Fruit fly (Drosophila melanogaster) whole organism, wandering third instar larva: ENCODE results near the gene LManIII.

ENCODE experiments used
- Abd-B ChIP-seq: fragments of >200 bp; optimal IDR thresholded peaks from 2 replicates; lab custom pipeline; 2017; ENCODE audit warnings: missing biosample characterization, missing genetic modification characterization
- CG32264 ChIP-seq: fragments of 200-800 bp; sonication (Bioruptor generic); optimal IDR thresholded peaks from 2 replicates; lab custom pipeline; 2016; ENCODE audit warnings: missing biosample characterization, missing genetic modification characterization
- CG9705 ChIP-seq: fragments of 200-800 bp; sonication (Bioruptor generic); optimal IDR thresholded peaks from 2 replicates; lab custom pipeline; 2018; ENCODE audit warnings: missing biosample characterization, mild to moderate bottlenecking, missing genetic modification characterization
- CrebA ChIP-seq: fragments of 200-800 bp; sonication (Bioruptor generic); optimal IDR thresholded peaks from 2 replicates; lab custom pipeline; 2016; ENCODE audit warnings: missing biosample characterization, mild to moderate bottlenecking, missing genetic modification characterization, borderline replicate concordance
- Dif ChIP-seq: fragments of 200-275, 200-300 bp; sonication (Bioruptor generic); optimal IDR thresholded peaks from 2 replicates; lab custom pipeline; 2018; ENCODE audit warnings: missing biosample characterization, missing genetic modification characterization; ENCODE audit not compliant: partially characterized antibody
- GATAd ChIP-seq: sonication (Bioruptor generic); optimal IDR thresholded peaks from 2 replicates; lab custom pipeline; 2016; ENCODE audit warnings: missing biosample characterization, missing genetic modification characterization
- Hnf4 ChIP-seq: fragments of 200-800 bp; sonication (Bioruptor generic); optimal IDR thresholded peaks from 2 replicates; lab custom pipeline; 2016; ENCODE audit warnings: missing biosample characterization, mild to moderate bottlenecking, missing genetic modification characterization
- Hr83 ChIP-seq: fragments of 200-300 bp; sonication (Bioruptor generic); optimal IDR thresholded peaks from 2 replicates; lab custom pipeline; 2016; ENCODE audit warnings: missing biosample characterization, mild to moderate bottlenecking, missing genetic modification characterization, moderate library complexity; ENCODE audit not compliant: poor library complexity, severe bottlenecking
- Jra ChIP-seq: sonication (Bioruptor generic); optimal IDR thresholded peaks from 2 replicates; lab custom pipeline; 2016; ENCODE audit warnings: missing biosample characterization, missing genetic modification characterization
- Mio ChIP-seq: sonication (Bioruptor generic); optimal IDR thresholded peaks from 2 replicates; lab custom pipeline; 2016; ENCODE audit warnings: missing biosample characterization, missing genetic modification characterization
- Myc ChIP-seq: fragments of >200 bp; optimal IDR thresholded peaks from 2 replicates; lab custom pipeline; 2017
- N ChIP-seq: fragments of >200 bp; optimal IDR thresholded peaks from 2 replicates; lab custom pipeline; 2018; ENCODE audit warnings: missing biosample characterization, missing external identifiers, missing genetic modification characterization
- OdsH ChIP-seq: fragments of 200-800 bp; sonication (Bioruptor generic); optimal IDR thresholded peaks from 2 replicates; lab custom pipeline; 2016; ENCODE audit warnings: missing biosample characterization, mild to moderate bottlenecking, missing genetic modification characterization
- Sp1 ChIP-seq: fragments of 200-800 bp; sonication (Bioruptor generic); optimal IDR thresholded peaks from 3 replicates; lab custom pipeline; 2019; ENCODE audit warnings: missing biosample characterization, mild to moderate bottlenecking, missing genetic modification characterization, moderate library complexity
- Vsx2 ChIP-seq: fragments of 200-300, 225-300 bp; sonication (Bioruptor generic); optimal IDR thresholded peaks from 2 replicates; lab custom pipeline; 2018; ENCODE audit warnings: missing biosample characterization, missing genetic modification characterization; ENCODE audit not compliant: partially characterized antibody
- br ChIP-seq: fragments of 200-800 bp; sonication (Bioruptor generic); optimal IDR thresholded peaks from 2 replicates; lab custom pipeline; 2016; ENCODE audit warnings: missing biosample characterization, missing genetic modification characterization
- brk ChIP-seq: fragments of 200-800 bp; sonication (Bioruptor generic); optimal IDR thresholded peaks from 2 replicates; lab custom pipeline; 2016; ENCODE audit warnings: missing biosample characterization, mild to moderate bottlenecking, missing genetic modification characterization
- dmrt93B ChIP-seq: fragments of 200-800 bp; sonication (Bioruptor generic); optimal IDR thresholded peaks from 2 replicates; lab custom pipeline; 2018; ENCODE audit warnings: missing biosample characterization, mild to moderate bottlenecking, missing genetic modification characterization
- dsf ChIP-seq: sonication (Bioruptor generic); optimal IDR thresholded peaks from 2 replicates; lab custom pipeline; 2016; ENCODE audit warnings: missing biosample characterization, missing genetic modification characterization, borderline replicate concordance
- foxo ChIP-seq, 2 experiments: fragments of 200-800 bp; sonication (Bioruptor generic); optimal IDR thresholded peaks; 2 replicates in 1 of 2; 3 replicates in 1 of 2; lab custom pipeline; 2016 to 2017; ENCODE audit warnings: missing biosample characterization in 2 of 2, missing genetic modification characterization in 2 of 2
- fru ChIP-seq: fragments of 200-800 bp; sonication (Bioruptor generic); optimal IDR thresholded peaks from 3 replicates; lab custom pipeline; 2016; ENCODE audit warnings: missing biosample characterization, mild to moderate bottlenecking, missing genetic modification characterization
- h ChIP-seq: fragments of 200-800 bp; sonication (Bioruptor generic); optimal IDR thresholded peaks from 3 replicates; lab custom pipeline; 2016; ENCODE audit warnings: missing biosample characterization, mild to moderate bottlenecking, missing genetic modification characterization
- jim ChIP-seq: fragments of 175-275, 200-325 bp; sonication (Bioruptor generic); optimal IDR thresholded peaks from 2 replicates; lab custom pipeline; 2016; ENCODE audit warnings: missing biosample characterization, mild to moderate bottlenecking, missing genetic modification characterization
- pan ChIP-seq: fragments of >200 bp; optimal IDR thresholded peaks from 2 replicates; lab custom pipeline; 2017
- psq ChIP-seq: fragments of 200-800 bp; sonication (Bioruptor generic); optimal IDR thresholded peaks from 3 replicates; lab custom pipeline; 2017; ENCODE audit warnings: missing biosample characterization, mild to moderate bottlenecking, missing genetic modification characterization, moderate library complexity
- rgr ChIP-seq: fragments of 200-800 bp; sonication (Bioruptor generic); optimal IDR thresholded peaks from 3 replicates; lab custom pipeline; 2016; ENCODE audit warnings: missing biosample characterization, mild to moderate bottlenecking, missing genetic modification characterization
- sage ChIP-seq: fragments of 200-800 bp; sonication (Bioruptor generic); optimal IDR thresholded peaks from 2 replicates; lab custom pipeline; 2016; ENCODE audit warnings: missing biosample characterization, mild to moderate bottlenecking, missing genetic modification characterization
- sv ChIP-seq: fragments of 200-800 bp; sonication (Bioruptor generic); optimal IDR thresholded peaks from 3 replicates; lab custom pipeline; 2016; ENCODE audit warnings: missing biosample characterization, missing genetic modification characterization
- tai ChIP-seq: sonication (Bioruptor generic); optimal IDR thresholded peaks from 2 replicates; lab custom pipeline; 2016; ENCODE audit warnings: missing biosample characterization, missing genetic modification characterization
- usp ChIP-seq: fragments of >200 bp; optimal IDR thresholded peaks from 2 replicates; lab custom pipeline; 2017; ENCODE audit warnings: missing biosample characterization, missing genetic modification characterization
- woc ChIP-seq: sonication (Bioruptor generic); optimal IDR thresholded peaks from 2 replicates; lab custom pipeline; 2016; ENCODE audit warnings: missing biosample characterization, mild to moderate bottlenecking, missing genetic modification characterization

Gene LManIII

dm6 chr2L:8752022-8752421, 16.5 kb downstream of the LManIII start, which contains the start of the genes CG45307 and CG12438:
Gene CG45307 (minus strand): TSS chr2L:8752122.
Gene CG12438 (plus strand): TSS chr2L:8752285.
- TF ChIP-seq Mio (no peak), Hr83 (no peak), pan (lab: Kevin White, UChicago) (no peak), foxo (GFP tag; optimal IDR thresholded peaks at IDR 0.05; lab: Kevin White, UChicago) (no peak), GATAd (no peak), CrebA (GFP tag; lab: Kevin White, UChicago) (no peak), Jra (no peak), woc (GFP tag; lab: Kevin White, UChicago) (no peak), CG9705 (GFP tag; lab: Kevin White, UChicago) (no peak), rgr (no peak), Abd-B (no peak), br (GFP tag; lab: Kevin White, UChicago) (no peak), Dif (GFP tag; lab: Kevin White, UChicago) (no peak), usp (GFP tag; lab: Kevin White, UChicago) (no peak), sage (GFP tag; lab: Kevin White, UChicago) (no peak), dsf (GFP tag; lab: Kevin White, UChicago) (no peak)

- no peak for TF ChIP-seq Sp1 (GFP tag; lab: Kevin White, UChicago)
- TF ChIP-seq fru (GFP tag; lab: Kevin White, UChicago), result no peak
- TF ChIP-seq psq, result no peak
- no peak for TF ChIP-seq Vsx2
Measured at dm6 chr2L:8747480-8747879, 21.0 kb downstream of the LManIII start.

dm6 chr2L:8746350-8746759, 22.2 kb downstream of the LManIII start:
- TF ChIP-seq woc (GFP tag; lab: Kevin White, UChicago), result peak; percentile 22
- peak; percentile 30 for TF ChIP-seq OdsH
- peak; percentile 53 for TF ChIP-seq h (GFP tag; lab: Kevin White, UChicago)
- peak; percentile 42 for TF ChIP-seq Sp1 (GFP tag; lab: Kevin White, UChicago)
- TF ChIP-seq foxo (GFP tag; optimal IDR thresholded peaks at IDR 0.05; lab: Kevin White, UChicago), result peak in 1 of 2 experiments; percentile 62
- no peak for TF ChIP-seq N (GFP tag; lab: Kevin White, UChicago)
- TF ChIP-seq psq, result peak; percentile 20
- no peak for TF ChIP-seq Myc (lab: Kevin White, UChicago)
- peak; percentile 19 for TF ChIP-seq rgr

- TF ChIP-seq Sp1 (GFP tag; lab: Kevin White, UChicago), result no peak
- no peak for TF ChIP-seq sage (GFP tag; lab: Kevin White, UChicago)
- TF ChIP-seq CG32264 (GFP tag; lab: Kevin White, UChicago), result no peak
- TF ChIP-seq jim (GFP tag; lab: Kevin White, UChicago), result no peak
- TF ChIP-seq Hr83, result no peak
- TF ChIP-seq sv, result no peak
- no peak for TF ChIP-seq CrebA (GFP tag; lab: Kevin White, UChicago)
- TF ChIP-seq brk, result no peak
- TF ChIP-seq Hnf4 (GFP tag; lab: Kevin White, UChicago), result no peak
- TF ChIP-seq rgr, result no peak
- TF ChIP-seq, all 38 proteins: peak for 0
Measured at dm6 chr2L:8743082-8743481, 25.4 kb downstream of the LManIII start.

dm6 chr2L:8740757-8741278, 27.7 kb downstream of the LManIII start:
- TF ChIP-seq dmrt93B (GFP tag; lab: Kevin White, UChicago), result no peak
- TF ChIP-seq Mio, result no peak
- TF ChIP-seq Myc (lab: Kevin White, UChicago), result peak; percentile 88
- peak; percentile 24 for TF ChIP-seq woc (GFP tag; lab: Kevin White, UChicago)
- TF ChIP-seq tai, result no peak
- TF ChIP-seq, all 38 proteins: peak for 2
